Fruit fly (Drosophila melanogaster): ENCODE results near the gene CG15545.

CG15545 gene

dm6 chr3R:30888550-30889259 lies 16.6 kb upstream of the CG15545 start, which contains the start of gene Sap-r (continued):
- TF ChIP-seq Bteb2 (GFP tag; optimal IDR thresholded peaks at IDR 0.05) (peak; percentile 12), Ets65A (GFP tag) (peak; percentile 67), CG9932 (GFP tag; IDR thresholded peaks at IDR 0.05) (peak; percentile 49; the same call in 1 of the 2 replicates), Dp (GFP tag; optimal IDR thresholded peaks at IDR 0.05) (peak; percentile 54), dm (GFP tag; optimal IDR thresholded peaks at IDR 0.05) (no peak), Dfd (GFP tag; optimal IDR thresholded peaks at IDR 0.05) (no peak), CG11085 (GFP tag; IDR thresholded peaks at IDR 0.05) (no peak), E2f2 (GFP tag; IDR thresholded peaks at IDR 0.05) (peak; percentile 38; the same call in 1 of the 2 replicates), trem (tag; optimal IDR thresholded peaks at IDR 0.05) (peak; percentile 71), HmgZ (tag; optimal IDR thresholded peaks at IDR 0.05) (peak; percentile 84), Spps (tag; optimal IDR thresholded peaks at IDR 0.05) (peak; percentile 26), CG12659 (GFP tag; optimal IDR thresholded peaks at IDR 0.05) (peak; percentile 77), NC2β (GFP tag; optimal IDR thresholded peaks at IDR 0.05) (peak; percentile 45), CG34376 (GFP tag; optimal IDR thresholded peaks at IDR 0.05) (peak; percentile 8), nerfin-1 (tag; optimal IDR thresholded peaks at IDR 0.05) (peak; percentile 1), lbe (GFP tag; optimal IDR thresholded peaks at IDR 0.05) (peak; percentile 1), CG9437 (GFP tag; optimal IDR thresholded peaks at IDR 0.05) (no peak), Med (GFP tag) (peak; percentile 91), CG8924 (tag; optimal IDR thresholded peaks at IDR 0.05) (peak; percentile 46), tna (GFP tag; IDR thresholded peaks at IDR 0.05; ENCODE audit: partially characterized antibody) (peak; percentile 41), inv (GFP tag; IDR thresholded peaks at IDR 0.05; ENCODE audit: partially characterized antibody) (peak; percentile 77; the same call in 1 of the 2 replicates), chm (GFP tag; IDR thresholded peaks at IDR 0.05) (peak; percentile 16; the same call in 1 of the 2 replicates), CG2129 (GFP tag; IDR thresholded peaks at IDR 0.05; ENCODE audit: partially characterized antibody) (0 out of 2 replicates have a peak, but pooled peaks have one; percentile 28), CG6175 (GFP tag; IDR thresholded peaks at IDR 0.05) (no peak), CG4854 (GFP tag; optimal IDR thresholded peaks at IDR 0.05) (peak; percentile 30), nmo (GFP tag; optimal IDR thresholded peaks at IDR 0.05) (peak; percentile 65), CG7839 (tag; optimal IDR thresholded peaks at IDR 0.05) (peak; percentile 2), Rfx (GFP tag; IDR thresholded peaks at IDR 0.05) (no peak), Xbp1 (GFP tag; optimal IDR thresholded peaks at IDR 0.05) (peak; percentile 29), Abd-B (GFP tag; optimal IDR thresholded peaks at IDR 0.05) (peak; percentile 87), run (tag; optimal IDR thresholded peaks at IDR 0.05) (peak; percentile 55), Hsf (GFP tag; optimal IDR thresholded peaks at IDR 0.05) (peak; percentile 7), Opbp (GFP tag; IDR thresholded peaks at IDR 0.05; ENCODE audit: partially characterized antibody) (peak; percentile 83), sd (tag; optimal IDR thresholded peaks at IDR 0.05) (peak; percentile 6), Fer1 (GFP tag; optimal IDR thresholded peaks at IDR 0.05) (peak; percentile 50), CG34224 (GFP tag; IDR thresholded peaks at IDR 0.05; ENCODE audit: partially characterized antibody) (peak; percentile 75), Dek (tag; optimal IDR thresholded peaks at IDR 0.05) (peak; percentile 30), phol (tag; optimal IDR thresholded peaks at IDR 0.05) (peak; percentile 49), CG15601 (tag; optimal IDR thresholded peaks at IDR 0.05) (peak; percentile 87), CG10267 (tag; optimal IDR thresholded peaks at IDR 0.05) (peak; percentile 59), grn (GFP tag; optimal IDR thresholded peaks at IDR 0.05) (peak; percentile 18), Dll (GFP tag; IDR thresholded peaks at IDR 0.05; ENCODE audit: partially characterized antibody) (peak; percentile 70), CG42726 (GFP tag; IDR thresholded peaks at IDR 0.05; ENCODE audit: partially characterized antibody) (peak; percentile 89), CG3847 (GFP tag; IDR thresholded peaks at IDR 0.05) (peak; percentile 61), HLH4C (GFP tag; IDR thresholded peaks at IDR 0.05; ENCODE audit: partially characterized antibody) (peak; percentile 58), Sin3A (optimal IDR thresholded peaks at IDR 0.05) (peak; percentile 19), CG2116 (GFP tag; optimal IDR thresholded peaks at IDR 0.05) (peak; percentile 28), CoRest (tag; optimal IDR thresholded peaks at IDR 0.05) (peak; percentile 43)
